Worm (Caenorhabditis elegans): ENCODE measurements around the gene C34E11.4.

Gene C34E11.4

ce11 chrX:11816825-11817224, 12.8 kb downstream of the C34E11.4 start:
- TF ChIP-seq F26F4.8 (GFP tag; conservative IDR thresholded peaks at IDR 0.05) = no peak
- peak; percentile 92 for TF ChIP-seq aha-1 (tag)

ce11 chrX:11818711-11819110, 14.7 kb downstream of the C34E11.4 start:
- peak in 1 of 2 experiments; percentile 41 for TF ChIP-seq daf-16 (GFP tag; optimal IDR thresholded peaks at IDR 0.05)
- no peak for TF ChIP-seq daf-16 (tag; optimal IDR thresholded peaks at IDR 0.05)
- no peak for TF ChIP-seq fkh-10 (GFP tag; optimal IDR thresholded peaks at IDR 0.05)

ce11 chrX:11821159-11821720, 17.2 kb downstream of the C34E11.4 start:
- TF ChIP-seq unc-62 (GFP tag; optimal IDR thresholded peaks at IDR 0.05 in 1 of 2) (peak in 1 of 2 experiments; percentile 94), unc-62 (tag; optimal IDR thresholded peaks at IDR 0.05) (no peak), nhr-10 (tag; optimal IDR thresholded peaks at IDR 0.05) (no peak), aha-1 (tag) (peak; percentile 90), nhr-6 (tag; optimal IDR thresholded peaks at IDR 0.05) (no peak), hlh-11 (tag; optimal IDR thresholded peaks at IDR 0.05) (peak; percentile 19)

DNA sequence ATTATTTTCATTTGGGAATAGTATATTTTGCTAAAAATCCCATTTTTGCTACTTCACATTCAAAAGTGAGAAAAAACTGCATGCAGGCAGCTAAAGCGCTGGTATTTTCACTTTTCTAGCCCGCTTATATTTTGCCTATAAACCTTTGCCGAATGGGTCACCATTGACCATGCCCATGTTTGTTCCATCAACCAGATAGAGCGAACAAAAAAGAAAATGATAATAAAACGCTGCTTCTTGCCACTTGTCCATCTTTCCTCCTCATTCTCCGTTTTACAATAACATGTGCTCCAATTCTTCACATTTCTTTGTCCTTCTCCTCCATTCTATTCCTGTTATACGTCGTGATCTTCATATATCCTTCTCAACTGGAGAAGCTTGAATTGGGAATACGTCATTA, 19.7 kb downstream of the C34E11.4 start, which contains the start of gene tag-241:
Gene tag-241 (plus strand): TSS at position 301 of the 400 bp plus-strand sequence.
- no peak for TF ChIP-seq snpc-4 (tag; optimal IDR thresholded peaks at IDR 0.05)
- no peak for TF ChIP-seq Y105C5A.15 (GFP tag; IDR thresholded peaks at IDR 0.05)
- TF ChIP-seq hmg-1.1 (GFP tag; IDR thresholded peaks at IDR 0.05) = no peak
- TF ChIP-seq set-16 (GFP tag; IDR thresholded peaks at IDR 0.05) = no peak
- TF ChIP-seq ceh-32 (tag; optimal IDR thresholded peaks at IDR 0.05; ENCODE audit: poor library complexity) = no peak

DNA sequence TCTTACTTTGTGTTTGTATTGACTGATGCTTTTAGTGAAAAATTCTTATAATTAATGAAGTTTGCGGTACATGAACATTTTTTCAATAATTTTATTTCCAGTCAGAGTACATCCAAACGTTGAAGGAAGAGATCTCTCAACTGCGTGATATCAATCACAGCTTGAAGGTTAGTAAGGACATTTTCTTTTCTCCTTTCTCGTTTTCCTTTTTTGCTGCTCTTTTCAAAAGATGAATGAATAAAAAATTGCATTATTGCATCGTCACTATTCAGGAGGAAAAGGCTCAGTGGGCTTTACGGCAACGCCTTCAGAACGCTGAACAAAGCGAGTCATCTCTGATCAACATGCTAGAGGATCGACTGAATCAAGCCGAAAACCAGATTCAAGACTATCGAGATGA, 22.9 kb downstream of the C34E11.4 start:
- peak; percentile 61 for TF ChIP-seq fkh-10 (GFP tag; optimal IDR thresholded peaks at IDR 0.05)
- peak; percentile 14 for TF ChIP-seq aha-1 (tag)
- TF ChIP-seq ceh-20 (GFP tag; IDR thresholded peaks at IDR 0.05) = no peak

DNA sequence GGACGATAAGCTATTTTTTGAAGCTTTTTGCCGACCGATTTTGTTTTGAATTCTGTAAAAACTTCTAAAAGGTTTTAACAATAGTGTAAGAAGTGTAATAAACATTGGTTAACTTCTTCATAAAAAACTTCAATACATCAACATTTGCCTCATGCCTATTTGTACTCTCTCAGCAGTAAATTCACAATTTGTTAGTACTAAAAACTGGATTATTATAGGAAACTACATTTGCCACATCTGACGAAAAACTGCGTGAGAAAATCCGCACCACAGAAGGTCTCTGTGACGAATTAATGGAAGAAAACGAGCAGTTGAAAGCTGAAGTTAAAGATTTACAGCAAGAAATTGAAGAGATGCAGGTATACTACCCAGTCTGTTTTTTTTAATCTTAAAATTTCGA, 23.5 kb downstream of the C34E11.4 start:
- no peak for TF ChIP-seq daf-16 (GFP tag; optimal IDR thresholded peaks at IDR 0.05)
- TF ChIP-seq daf-16 (tag; optimal IDR thresholded peaks at IDR 0.05) = no peak
- TF ChIP-seq unc-62 (GFP tag; optimal IDR thresholded peaks at IDR 0.05 in 1 of 2) = peak in 1 of 2 experiments; percentile 21
- TF ChIP-seq unc-62 (tag; optimal IDR thresholded peaks at IDR 0.05) = no peak
- peak; percentile 91 for TF ChIP-seq aha-1 (tag)

DNA sequence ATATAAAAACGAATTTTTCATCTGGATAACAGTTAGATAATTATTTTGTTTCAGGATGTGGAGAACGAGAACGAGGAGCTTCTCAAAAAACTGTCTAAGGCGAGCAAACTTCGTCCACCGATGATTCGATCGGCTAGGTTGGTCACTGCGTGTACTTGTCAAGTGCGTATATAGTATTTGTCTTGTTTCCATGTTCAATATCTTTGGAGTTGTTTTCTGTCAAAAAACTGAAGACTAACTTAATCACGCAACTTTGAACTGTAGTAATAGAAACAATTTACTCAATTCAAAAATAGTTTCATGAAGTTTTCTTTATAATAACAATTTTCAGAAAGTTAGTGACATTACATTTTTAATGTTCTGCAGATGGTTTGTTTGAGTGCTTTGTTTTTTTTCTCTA, 24.7 kb downstream of the C34E11.4 start:
- TF ChIP-seq unc-62 (GFP tag; optimal IDR thresholded peaks at IDR 0.05 in 1 of 2) = peak in 1 of 2 experiments; percentile 92
- no peak for TF ChIP-seq unc-62 (tag; optimal IDR thresholded peaks at IDR 0.05)
- no peak for TF ChIP-seq lim-7 (GFP tag; IDR thresholded peaks at IDR 0.05)
- no peak for TF ChIP-seq R02D3.7 (tag; optimal IDR thresholded peaks at IDR 0.05)

ce11 chrX:11837378-11837777, 33.4 kb downstream of the C34E11.4 start, which contains the start of gene taf-7.1:
taf-7.1 (minus strand) TSS chrX:11837478.
- TF ChIP-seq ZK337.2 (GFP tag; IDR thresholded peaks at IDR 0.05) (no peak), saeg-2 (GFP tag; IDR thresholded peaks at IDR 0.05) (no peak), cey-2 (tag; optimal IDR thresholded peaks at IDR 0.05; ENCODE audit: borderline replicate concordance, insufficient read depth) (no peak), dmd-9 (GFP tag; IDR thresholded peaks at IDR 0.05) (no peak), lin-13 (GFP tag; optimal IDR thresholded peaks at IDR 0.05) (no peak), vab-7 (GFP tag; IDR thresholded peaks at IDR 0.05) (no peak), php-3 (GFP tag; IDR thresholded peaks at IDR 0.05) (no peak), hif-1 (tag; optimal IDR thresholded peaks at IDR 0.05) (no peak), duxl-1 (tag; optimal IDR thresholded peaks at IDR 0.05; ENCODE audit: poor library complexity) (no peak), F10B5.3 (tag; optimal IDR thresholded peaks at IDR 0.05) (no peak), Y105C5A.15 (GFP tag; IDR thresholded peaks at IDR 0.05) (no peak), dpl-1 (GFP tag; optimal IDR thresholded peaks at IDR 0.05) (no peak), R02D3.7 (tag; optimal IDR thresholded peaks at IDR 0.05) (no peak), ces-1 (GFP tag; optimal IDR thresholded peaks at IDR 0.05) (no peak), nhr-41 (GFP tag; IDR thresholded peaks at IDR 0.05) (no peak), dve-1 (tag; optimal IDR thresholded peaks at IDR 0.05; ENCODE audit: insufficient read depth) (no peak)

Measured in whole organism, L4 larva.